Worm (Caenorhabditis elegans) whole organism, L3 larva: ENCODE data around the gene srw-9.

Experiments used
- R02D3.7 ChIP-seq: fragments of 150-350 bp; optimal IDR thresholded peaks from 2 replicates; lab custom pipeline; 2014; ENCODE audit warnings: missing biosample characterization, missing genetic modification characterization
- ama-1 ChIP-seq: fragments of 150-350 bp; optimal IDR thresholded peaks from 2 replicates; lab custom pipeline; 2018
- ceh-16 ChIP-seq: sonication (generic microtip); optimal IDR thresholded peaks from 2 replicates; lab custom pipeline; 2017; ENCODE audit warnings: missing biosample characterization, missing genetic modification characterization
- ceh-28 ChIP-seq: fragments of 150-350 bp; optimal IDR thresholded peaks from 2 replicates; lab custom pipeline; 2014; ENCODE audit warnings: missing biosample characterization, missing genetic modification reagents, missing genetic modification characterization
- daf-12 ChIP-seq: fragments of 150-350 bp; optimal IDR thresholded peaks from 2 replicates; lab custom pipeline; 2014; ENCODE audit warnings: missing biosample characterization, missing genetic modification reagents, missing genetic modification characterization
- egl-5 ChIP-seq: fragments of 150-350 bp; optimal IDR thresholded peaks from 2 replicates; lab custom pipeline; 2017; ENCODE audit warnings: missing biosample characterization, missing genetic modification reagents, missing genetic modification characterization, inconsistent platforms
- elt-1 ChIP-seq: fragments of 150-350 bp; optimal IDR thresholded peaks from 2 replicates; lab custom pipeline; 2014; ENCODE audit warnings: missing biosample characterization, missing genetic modification characterization
- elt-2 ChIP-seq: sonication (generic microtip); optimal IDR thresholded peaks from 2 replicates; lab custom pipeline; 2016; ENCODE audit warnings: missing genetic modification reagents, mild to moderate bottlenecking, missing genetic modification characterization, missing compliant biosample characterization
- eor-1 ChIP-seq, 2 experiments: fragments of 150-350 bp; optimal IDR thresholded peaks; 2 replicates each; lab custom pipeline; 2014 to 2018; ENCODE audit warnings: missing biosample characterization in 2 of 2, missing genetic modification characterization in 2 of 2
- fkh-10 ChIP-seq: sonication (generic microtip); optimal IDR thresholded peaks from 2 replicates; lab custom pipeline; 2017; ENCODE audit warnings: missing biosample characterization, missing genetic modification reagents, missing genetic modification characterization
- fkh-2 ChIP-seq: fragments of 150-350 bp; optimal IDR thresholded peaks from 2 replicates; lab custom pipeline; 2014; ENCODE audit warnings: missing biosample characterization, missing genetic modification reagents, missing genetic modification characterization
- hmg-11 ChIP-seq: sonication (generic microtip); optimal IDR thresholded peaks from 2 replicates; lab custom pipeline; 2016; ENCODE audit warnings: missing genetic modification characterization, missing compliant biosample characterization
- lin-15B ChIP-seq: fragments of 150-350 bp; optimal IDR thresholded peaks from 2 replicates; lab custom pipeline; 2014; ENCODE audit warnings: missing biosample characterization, missing genetic modification characterization
- lin-39 ChIP-seq: fragments of 150-350 bp; optimal IDR thresholded peaks from 2 replicates; lab custom pipeline; 2018; ENCODE audit warnings: missing biosample characterization, missing genetic modification reagents, missing genetic modification characterization
- lsy-12 ChIP-seq: sonication (generic microtip); optimal IDR thresholded peaks from 2 replicates; lab custom pipeline; 2016; ENCODE audit warnings: mild to moderate bottlenecking, missing genetic modification characterization, missing compliant biosample characterization
- mdl-1 ChIP-seq: fragments of 150-350 bp; optimal IDR thresholded peaks from 2 replicates; lab custom pipeline; 2014; ENCODE audit warnings: missing biosample characterization, missing genetic modification characterization
- nfya-1 ChIP-seq: sonication (generic microtip); optimal IDR thresholded peaks from 2 replicates; lab custom pipeline; 2017; ENCODE audit warnings: missing genetic modification characterization, mild to moderate bottlenecking, missing compliant biosample characterization, antibody characterized with exemption, moderate library complexity; ENCODE audit not compliant: insufficient read depth
- nhr-12 ChIP-seq: fragments of 150-350 bp; optimal IDR thresholded peaks from 2 replicates; lab custom pipeline; 2014; ENCODE audit warnings: missing biosample characterization, missing genetic modification characterization
- nhr-23 ChIP-seq: fragments of 150-350 bp; optimal IDR thresholded peaks from 2 replicates; lab custom pipeline; 2014; ENCODE audit warnings: missing biosample characterization, missing genetic modification reagents, missing genetic modification characterization
- nhr-25 ChIP-seq: sonication (generic microtip); optimal IDR thresholded peaks from 2 replicates; lab custom pipeline; 2017; ENCODE audit warnings: missing biosample characterization, missing genetic modification characterization
- nhr-28 ChIP-seq: fragments of 150-350 bp; optimal IDR thresholded peaks from 2 replicates; lab custom pipeline; 2014; ENCODE audit warnings: missing biosample characterization, missing genetic modification characterization
- nhr-43 ChIP-seq: sonication (generic microtip); optimal IDR thresholded peaks from 2 replicates; lab custom pipeline; 2016; ENCODE audit warnings: mild to moderate bottlenecking, missing genetic modification characterization, missing compliant biosample characterization; ENCODE audit not compliant: poor library complexity, severe bottlenecking
- nhr-67 ChIP-seq: fragments of 150-350 bp; optimal IDR thresholded peaks from 2 replicates; lab custom pipeline; 2014; ENCODE audit warnings: missing biosample characterization, missing genetic modification characterization
- nhr-76 ChIP-seq: fragments of 150-350 bp; sonication (generic microtip); optimal IDR thresholded peaks from 5 replicates; lab custom pipeline; 2014; ENCODE audit warnings: missing biosample characterization, missing genetic modification characterization
- pqm-1 ChIP-seq: fragments of 150-350 bp; optimal IDR thresholded peaks from 2 replicates; lab custom pipeline; 2017; ENCODE audit warnings: missing biosample characterization, missing genetic modification characterization, inconsistent platforms
- skn-1 ChIP-seq: fragments of 150-350 bp; optimal IDR thresholded peaks from 2 replicates; lab custom pipeline; 2014; ENCODE audit warnings: missing biosample characterization, missing genetic modification characterization
- snpc-4 ChIP-seq: fragments of 150-350 bp; optimal IDR thresholded peaks from 2 replicates; lab custom pipeline; 2014; ENCODE audit warnings: missing biosample characterization, missing genetic modification characterization
- unc-62 ChIP-seq: fragments of 150-350 bp; sonication (generic microtip); optimal IDR thresholded peaks from 4 replicates; lab custom pipeline; 2014; ENCODE audit warnings: missing biosample characterization, missing genetic modification reagents, missing genetic modification characterization
- zag-1 ChIP-seq: fragments of 150-350 bp; optimal IDR thresholded peaks from 2 replicates; lab custom pipeline; 2014; ENCODE audit warnings: missing biosample characterization, missing genetic modification characterization
- ztf-11 ChIP-seq: fragments of 150-350 bp; optimal IDR thresholded peaks from 2 replicates; lab custom pipeline; 2014; ENCODE audit warnings: missing biosample characterization, missing genetic modification characterization

Gene srw-9

ce11 chrIII:12785427-12785826 lies 28.0 kb downstream of the srw-9 start:
- no peak for TF ChIP-seq snpc-4 (tag; lab: Kevin White, UChicago)
- peak; percentile 55 for TF ChIP-seq nfya-1 (tag; lab: Kevin White, UChicago)
- TF ChIP-seq nhr-12 (tag; lab: Kevin White, UChicago) = no peak
- no peak for TF ChIP-seq nhr-28 (tag; lab: Kevin White, UChicago)

DNA sequence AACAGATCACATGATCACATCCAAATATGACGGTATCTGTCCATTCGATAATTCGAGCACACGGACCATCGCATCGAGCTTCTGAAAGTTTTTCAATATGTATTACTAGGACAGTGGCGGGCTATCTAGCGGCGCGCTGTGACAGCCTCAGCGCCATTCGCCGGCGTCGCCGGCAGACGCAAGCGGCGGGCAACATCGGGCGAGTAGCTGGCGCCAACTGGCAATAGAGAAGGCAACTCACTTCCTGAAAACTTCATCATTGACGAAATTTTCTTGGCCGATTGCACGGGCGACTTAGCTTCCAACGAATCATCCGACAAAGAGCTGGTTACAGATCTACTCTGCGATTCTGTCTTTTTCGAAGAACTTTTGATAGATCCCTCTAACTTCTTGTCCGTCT lies 30.8 kb downstream of the srw-9 start:
- TF ChIP-seq hmg-11 (tag; lab: Kevin White, UChicago) (no peak), nhr-67 (tag; lab: Kevin White, UChicago) (no peak), lin-39 (tag; lab: Kevin White, UChicago) (no peak), egl-5 (tag; lab: Kevin White, UChicago) (no peak)

DNA sequence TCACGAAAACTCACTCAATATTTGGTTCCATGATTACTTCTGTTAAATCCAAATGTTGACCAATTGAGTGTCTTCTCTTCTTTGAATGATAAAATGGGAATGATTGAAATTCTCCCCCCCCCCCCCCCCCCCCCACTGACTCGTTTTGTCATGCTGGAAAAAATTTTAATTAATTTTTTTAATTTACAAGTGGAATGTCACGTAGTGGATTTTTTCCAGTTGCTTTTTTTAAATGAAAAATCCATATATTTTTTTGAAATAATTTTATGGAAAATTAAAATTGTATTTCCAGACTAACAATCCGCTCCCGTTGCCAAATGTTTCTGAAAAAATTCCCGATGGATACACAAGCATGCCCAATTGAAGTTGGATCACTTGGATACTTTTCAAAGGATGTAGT lies 32.0 kb downstream of the srw-9 start, which contains the start of gene BE10.1:
BE10.1 (minus strand) TSS at position 101 of the 400 bp plus-strand sequence.
- TF ChIP-seq ztf-11 (tag; lab: Kevin White, UChicago) (no peak), unc-62 (GFP tag; lab: Kevin White, UChicago) (no peak), fkh-10 (no peak), skn-1 (tag; lab: Kevin White, UChicago) (no peak), hmg-11 (tag; lab: Kevin White, UChicago) (no peak), fkh-2 (tag; lab: Kevin White, UChicago) (no peak), mdl-1 (tag; lab: Kevin White, UChicago) (no peak), ceh-16 (tag; lab: Kevin White, UChicago) (no peak), R02D3.7 (tag; lab: Kevin White, UChicago) (no peak), nhr-43 (tag; lab: Kevin White, UChicago) (no peak), lin-39 (tag; lab: Kevin White, UChicago) (no peak), eor-1 (tag; optimal IDR thresholded peaks at IDR 0.05; lab: Kevin White, UChicago) (no peak), nhr-23 (tag; lab: Kevin White, UChicago) (no peak), ama-1 (lab: Kevin White, UChicago) (no peak), nhr-76 (tag; lab: Kevin White, UChicago) (no peak), zag-1 (tag; lab: Kevin White, UChicago) (no peak), nhr-25 (tag; lab: Kevin White, UChicago) (no peak)

- TF ChIP-seq pqm-1 = no peak
- peak; percentile 93 for TF ChIP-seq ceh-28 (tag; lab: Kevin White, UChicago)
These were observed 36.7 kb downstream of the srw-9 start for ce11 chrIII:12794200-12794599.

- peak; percentile 70 for TF ChIP-seq nhr-25 (tag; lab: Kevin White, UChicago)
- no peak for TF ChIP-seq hmg-11 (tag; lab: Kevin White, UChicago)
- no peak for TF ChIP-seq daf-12 (tag; lab: Kevin White, UChicago)
- TF ChIP-seq nhr-43 (tag; lab: Kevin White, UChicago) = no peak
These were observed 41.0 kb downstream of the srw-9 start, which contains the start of gene agmo-1 for ce11 chrIII:12798469-12798868. TSS of gene agmo-1 (minus strand) at chrIII:12798569.

- TF ChIP-seq mdl-1 (tag; lab: Kevin White, UChicago) (no peak), R02D3.7 (tag; lab: Kevin White, UChicago) (no peak), lin-15B (tag; lab: Kevin White, UChicago) (peak; percentile 21), nhr-25 (tag; lab: Kevin White, UChicago) (peak; percentile 75), snpc-4 (tag; lab: Kevin White, UChicago) (no peak), lsy-12 (no peak), fkh-10 (no peak), nhr-43 (tag; lab: Kevin White, UChicago) (peak; percentile 16), nhr-23 (tag; lab: Kevin White, UChicago) (peak; percentile 28), pqm-1 (no peak), elt-2 (tag; lab: Kevin White, UChicago) (no peak), daf-12 (tag; lab: Kevin White, UChicago) (no peak), elt-1 (tag; lab: Kevin White, UChicago) (peak; percentile 14)
These were observed 43.1 kb downstream of the srw-9 start for ce11 chrIII:12800529-12800928.
